Worm (Caenorhabditis elegans) whole organism, L3 larva: ENCODE data around the gene srz-63.
A peak's percentile ranks its signal among the peaks of the same experiment; 100 is the strongest.

Source experiments
- R02D3.7 ChIP-seq: fragments of 150-350 bp; optimal IDR thresholded peaks from 2 replicates; lab custom pipeline; 2014; ENCODE audit warnings: missing biosample characterization, missing genetic modification characterization
- ZK546.5 ChIP-seq: sonication (generic microtip); optimal IDR thresholded peaks from 2 replicates; lab custom pipeline; 2017; ENCODE audit warnings: missing biosample characterization, missing genetic modification characterization
- aly-2 ChIP-seq: fragments of 150-350 bp; optimal IDR thresholded peaks from 2 replicates; lab custom pipeline; 2014; ENCODE audit warnings: missing biosample characterization, missing genetic modification characterization
- ama-1 ChIP-seq: fragments of 150-350 bp; optimal IDR thresholded peaks from 2 replicates; lab custom pipeline; 2018
- ceh-16 ChIP-seq: sonication (generic microtip); optimal IDR thresholded peaks from 2 replicates; lab custom pipeline; 2017; ENCODE audit warnings: missing biosample characterization, missing genetic modification characterization
- ceh-28 ChIP-seq: fragments of 150-350 bp; optimal IDR thresholded peaks from 2 replicates; lab custom pipeline; 2014; ENCODE audit warnings: missing biosample characterization, missing genetic modification reagents, missing genetic modification characterization
- ceh-82 ChIP-seq: fragments of 150-350 bp; optimal IDR thresholded peaks from 2 replicates; lab custom pipeline; 2014; ENCODE audit warnings: missing biosample characterization, missing genetic modification characterization
- ceh-9 ChIP-seq: sonication (generic microtip); optimal IDR thresholded peaks from 2 replicates; lab custom pipeline; 2018; ENCODE audit warnings: missing biosample characterization, missing genetic modification characterization
- daf-12 ChIP-seq: fragments of 150-350 bp; optimal IDR thresholded peaks from 2 replicates; lab custom pipeline; 2014; ENCODE audit warnings: missing biosample characterization, missing genetic modification reagents, missing genetic modification characterization
- egl-27 ChIP-seq: sonication (generic microtip); optimal IDR thresholded peaks from 4 replicates; lab custom pipeline; 2017; ENCODE audit warnings: missing biosample characterization, missing genetic modification reagents, missing genetic modification characterization
- egl-5 ChIP-seq: fragments of 150-350 bp; optimal IDR thresholded peaks from 2 replicates; lab custom pipeline; 2017; ENCODE audit warnings: missing biosample characterization, missing genetic modification reagents, missing genetic modification characterization, inconsistent platforms
- elt-1 ChIP-seq: fragments of 150-350 bp; optimal IDR thresholded peaks from 2 replicates; lab custom pipeline; 2014; ENCODE audit warnings: missing biosample characterization, missing genetic modification characterization
- elt-2 ChIP-seq: sonication (generic microtip); optimal IDR thresholded peaks from 2 replicates; lab custom pipeline; 2016; ENCODE audit warnings: missing genetic modification reagents, mild to moderate bottlenecking, missing genetic modification characterization, missing compliant biosample characterization
- elt-3 ChIP-seq, 3 experiments: fragments of 150-350 bp in 1 of 3; sonication (generic microtip) in 2 of 3; optimal IDR thresholded peaks; 2 replicates in 2 of 3; 4 replicates in 1 of 3; lab custom pipeline; 2014 to 2017; ENCODE audit warnings: missing biosample characterization in 3 of 3, missing genetic modification characterization in 3 of 3
- eor-1 ChIP-seq, 2 experiments: fragments of 150-350 bp; optimal IDR thresholded peaks; 2 replicates each; lab custom pipeline; 2014 to 2018; ENCODE audit warnings: missing biosample characterization in 2 of 2, missing genetic modification characterization in 2 of 2
- fkh-10 ChIP-seq: sonication (generic microtip); optimal IDR thresholded peaks from 2 replicates; lab custom pipeline; 2017; ENCODE audit warnings: missing biosample characterization, missing genetic modification reagents, missing genetic modification characterization
- fkh-2 ChIP-seq: fragments of 150-350 bp; optimal IDR thresholded peaks from 2 replicates; lab custom pipeline; 2014; ENCODE audit warnings: missing biosample characterization, missing genetic modification reagents, missing genetic modification characterization
- fos-1 ChIP-seq: fragments of 150-350 bp; optimal IDR thresholded peaks from 2 replicates; lab custom pipeline; 2014; ENCODE audit warnings: missing biosample characterization, missing genetic modification characterization
- hmg-11 ChIP-seq: sonication (generic microtip); optimal IDR thresholded peaks from 2 replicates; lab custom pipeline; 2016; ENCODE audit warnings: missing genetic modification characterization, missing compliant biosample characterization
- jun-1 ChIP-seq: fragments of 150-350 bp; optimal IDR thresholded peaks from 2 replicates; lab custom pipeline; 2014; ENCODE audit warnings: missing biosample characterization, missing genetic modification reagents, missing genetic modification characterization
- lin-15B ChIP-seq: fragments of 150-350 bp; optimal IDR thresholded peaks from 2 replicates; lab custom pipeline; 2014; ENCODE audit warnings: missing biosample characterization, missing genetic modification characterization
- lin-39 ChIP-seq: fragments of 150-350 bp; optimal IDR thresholded peaks from 2 replicates; lab custom pipeline; 2018; ENCODE audit warnings: missing biosample characterization, missing genetic modification reagents, missing genetic modification characterization
- lsy-12 ChIP-seq: sonication (generic microtip); optimal IDR thresholded peaks from 2 replicates; lab custom pipeline; 2016; ENCODE audit warnings: mild to moderate bottlenecking, missing genetic modification characterization, missing compliant biosample characterization
- mdl-1 ChIP-seq: fragments of 150-350 bp; optimal IDR thresholded peaks from 2 replicates; lab custom pipeline; 2014; ENCODE audit warnings: missing biosample characterization, missing genetic modification characterization
- mml-1 ChIP-seq: fragments of 150-350 bp; sonication (generic microtip); optimal IDR thresholded peaks from 3 replicates; lab custom pipeline; 2014; ENCODE audit warnings: missing biosample characterization, missing genetic modification characterization
- nfya-1 ChIP-seq: sonication (generic microtip); optimal IDR thresholded peaks from 2 replicates; lab custom pipeline; 2017; ENCODE audit warnings: missing genetic modification characterization, mild to moderate bottlenecking, missing compliant biosample characterization, antibody characterized with exemption, moderate library complexity; ENCODE audit not compliant: insufficient read depth
- nhr-11 ChIP-seq: fragments of 150-350 bp; optimal IDR thresholded peaks from 2 replicates; lab custom pipeline; 2014; ENCODE audit warnings: missing biosample characterization, missing genetic modification characterization
- nhr-12 ChIP-seq: fragments of 150-350 bp; optimal IDR thresholded peaks from 2 replicates; lab custom pipeline; 2014; ENCODE audit warnings: missing biosample characterization, missing genetic modification characterization
- nhr-23 ChIP-seq: fragments of 150-350 bp; optimal IDR thresholded peaks from 2 replicates; lab custom pipeline; 2014; ENCODE audit warnings: missing biosample characterization, missing genetic modification reagents, missing genetic modification characterization
- nhr-237 ChIP-seq: fragments of 150-350 bp; optimal IDR thresholded peaks from 2 replicates; lab custom pipeline; 2014; ENCODE audit warnings: missing biosample characterization, missing genetic modification characterization
- nhr-25 ChIP-seq: sonication (generic microtip); optimal IDR thresholded peaks from 2 replicates; lab custom pipeline; 2017; ENCODE audit warnings: missing biosample characterization, missing genetic modification characterization
- nhr-28 ChIP-seq: fragments of 150-350 bp; optimal IDR thresholded peaks from 2 replicates; lab custom pipeline; 2014; ENCODE audit warnings: missing biosample characterization, missing genetic modification characterization
- nhr-43 ChIP-seq: sonication (generic microtip); optimal IDR thresholded peaks from 2 replicates; lab custom pipeline; 2016; ENCODE audit warnings: mild to moderate bottlenecking, missing genetic modification characterization, missing compliant biosample characterization; ENCODE audit not compliant: poor library complexity, severe bottlenecking
- nhr-67 ChIP-seq: fragments of 150-350 bp; optimal IDR thresholded peaks from 2 replicates; lab custom pipeline; 2014; ENCODE audit warnings: missing biosample characterization, missing genetic modification characterization
- nhr-76 ChIP-seq: fragments of 150-350 bp; sonication (generic microtip); optimal IDR thresholded peaks from 5 replicates; lab custom pipeline; 2014; ENCODE audit warnings: missing biosample characterization, missing genetic modification characterization
- nhr-77 ChIP-seq: fragments of 150-350 bp; optimal IDR thresholded peaks from 2 replicates; lab custom pipeline; 2014; ENCODE audit warnings: missing biosample characterization, missing genetic modification characterization
- pha-4 ChIP-seq: fragments of 150-350 bp; optimal IDR thresholded peaks from 2 replicates; lab custom pipeline; 2014; ENCODE audit warnings: missing biosample characterization, missing genetic modification reagents, missing genetic modification characterization
- pqm-1 ChIP-seq: fragments of 150-350 bp; optimal IDR thresholded peaks from 2 replicates; lab custom pipeline; 2017; ENCODE audit warnings: missing biosample characterization, missing genetic modification characterization, inconsistent platforms
- sea-2 ChIP-seq: fragments of 150-350 bp; sonication (generic microtip); optimal IDR thresholded peaks from 4 replicates; lab custom pipeline; 2014; ENCODE audit warnings: missing biosample characterization, missing genetic modification reagents, missing genetic modification characterization
- skn-1 ChIP-seq: fragments of 150-350 bp; optimal IDR thresholded peaks from 2 replicates; lab custom pipeline; 2014; ENCODE audit warnings: missing biosample characterization, missing genetic modification characterization
- snpc-4 ChIP-seq: fragments of 150-350 bp; optimal IDR thresholded peaks from 2 replicates; lab custom pipeline; 2014; ENCODE audit warnings: missing biosample characterization, missing genetic modification characterization
- tbx-2 ChIP-seq: sonication (generic microtip); optimal IDR thresholded peaks from 2 replicates; lab custom pipeline; 2016; ENCODE audit warnings: mild to moderate bottlenecking, missing genetic modification characterization, missing compliant biosample characterization
- unc-39 ChIP-seq: sonication (generic microtip); optimal IDR thresholded peaks from 4 replicates; lab custom pipeline; 2017; ENCODE audit warnings: missing biosample characterization, missing genetic modification characterization
- unc-62 ChIP-seq: fragments of 150-350 bp; sonication (generic microtip); optimal IDR thresholded peaks from 4 replicates; lab custom pipeline; 2014; ENCODE audit warnings: missing biosample characterization, missing genetic modification reagents, missing genetic modification characterization
- zag-1 ChIP-seq: fragments of 150-350 bp; optimal IDR thresholded peaks from 2 replicates; lab custom pipeline; 2014; ENCODE audit warnings: missing biosample characterization, missing genetic modification characterization
- ztf-11 ChIP-seq: fragments of 150-350 bp; optimal IDR thresholded peaks from 2 replicates; lab custom pipeline; 2014; ENCODE audit warnings: missing biosample characterization, missing genetic modification characterization
- ztf-4 ChIP-seq: fragments of 150-350 bp; optimal IDR thresholded peaks from 2 replicates; lab custom pipeline; 2014; ENCODE audit warnings: missing biosample characterization, missing genetic modification characterization

srz-63 gene

ce11 chrII:1244420-1244959 is 34.0 kb upstream of the srz-63 start:
- TF ChIP-seq eor-1 (tag; optimal IDR thresholded peaks at IDR 0.05; lab: Kevin White, UChicago) (no peak), ztf-4 (tag; lab: Kevin White, UChicago) (no peak), ama-1 (lab: Kevin White, UChicago) (peak; percentile 55), lsy-12 (peak; percentile 77), nhr-23 (tag; lab: Kevin White, UChicago) (peak; percentile 32), fkh-10 (GFP tag; lab: Kevin White, UChicago) (no peak), nhr-12 (tag; lab: Kevin White, UChicago) (no peak), nhr-25 (tag; lab: Kevin White, UChicago) (peak; percentile 54), nhr-43 (tag; lab: Kevin White, UChicago) (peak; percentile 42), nhr-237 (no peak), egl-27 (tag; lab: Kevin White, UChicago) (no peak), unc-62 (GFP tag; lab: Kevin White, UChicago) (no peak), unc-39 (tag; lab: Kevin White, UChicago) (no peak)

ce11 chrII:1245783-1246182 is 32.7 kb upstream of the srz-63 start:
- TF ChIP-seq pha-4 (peak; percentile 61), elt-1 (no peak)

- no peak for TF ChIP-seq aly-2 (tag; lab: Kevin White, UChicago)
- TF ChIP-seq lin-15B = peak; percentile 60
- TF ChIP-seq nhr-43 (tag; lab: Kevin White, UChicago) = peak; percentile 94
- TF ChIP-seq nhr-77 = peak; percentile 44
- TF ChIP-seq ceh-28 = peak; percentile 87
- peak; percentile 2 for TF ChIP-seq ZK546.5 (tag; lab: Kevin White, UChicago)
- TF ChIP-seq egl-27 (tag; lab: Kevin White, UChicago) = no peak
- no peak for TF ChIP-seq ztf-11
- no peak for TF ChIP-seq nhr-237
- TF ChIP-seq pha-4 = peak; percentile 82
- no peak for TF ChIP-seq ceh-16 (tag; lab: Kevin White, UChicago)
- TF ChIP-seq eor-1 (tag; optimal IDR thresholded peaks at IDR 0.05; lab: Kevin White, UChicago) = no peak
- TF ChIP-seq elt-1 = peak; percentile 78
- no peak for TF ChIP-seq mml-1
- TF ChIP-seq jun-1 (tag; lab: Kevin White, UChicago) = peak; percentile 88
- peak; percentile 91 for TF ChIP-seq nfya-1
- TF ChIP-seq tbx-2 (tag; lab: Kevin White, UChicago) = peak; percentile 85
- TF ChIP-seq lsy-12 = peak; percentile 97
- TF ChIP-seq ztf-4 (tag; lab: Kevin White, UChicago) = no peak
- peak; percentile 2 for TF ChIP-seq zag-1 (tag; lab: Kevin White, UChicago)
- TF ChIP-seq nhr-11 = no peak
- no peak for TF ChIP-seq egl-5 (tag; lab: Kevin White, UChicago)
- TF ChIP-seq mdl-1 = peak; percentile 83
- TF ChIP-seq fos-1 (tag; lab: Kevin White, UChicago) = peak; percentile 5
- no peak for TF ChIP-seq nhr-76
- TF ChIP-seq ceh-9 (tag; lab: Kevin White, UChicago) = no peak
- no peak for TF ChIP-seq ama-1 (lab: Kevin White, UChicago)
- TF ChIP-seq elt-2 = peak; percentile 74
- TF ChIP-seq fkh-2 (tag; lab: Kevin White, UChicago) = no peak
- peak; percentile 76 for TF ChIP-seq unc-62 (GFP tag; lab: Kevin White, UChicago)
- peak; percentile 96 for TF ChIP-seq hmg-11
- TF ChIP-seq nhr-12 (tag; lab: Kevin White, UChicago) = no peak
- TF ChIP-seq R02D3.7 = peak; percentile 77
- peak; percentile 64 for TF ChIP-seq skn-1 (tag; lab: Kevin White, UChicago)
- TF ChIP-seq nhr-67 (tag; lab: Kevin White, UChicago) = no peak
- no peak for TF ChIP-seq nhr-28 (tag; lab: Kevin White, UChicago)
- no peak for TF ChIP-seq unc-39 (tag; lab: Kevin White, UChicago)
- TF ChIP-seq lin-39 (tag; lab: Kevin White, UChicago) = peak; percentile 89
- TF ChIP-seq fkh-10 (GFP tag; lab: Kevin White, UChicago) = no peak
- TF ChIP-seq nhr-23 (tag; lab: Kevin White, UChicago) = peak; percentile 96
- no peak for TF ChIP-seq daf-12 (tag; lab: Kevin White, UChicago)
- peak in 1 of 3 experiments; percentile 54 for TF ChIP-seq elt-3 (tag; optimal IDR thresholded peaks at IDR 0.05; lab: Kevin White, UChicago)
- TF ChIP-seq snpc-4 (tag; lab: Kevin White, UChicago) = no peak
- peak; percentile 69 for TF ChIP-seq ceh-82 (tag; lab: Kevin White, UChicago)
- TF ChIP-seq sea-2 (GFP tag; lab: Kevin White, UChicago) = peak; percentile 97
- TF ChIP-seq pqm-1 (tag; lab: Kevin White, UChicago) = peak; percentile 19
- TF ChIP-seq nhr-25 (tag; lab: Kevin White, UChicago) = peak; percentile 96
Observed at ce11 chrII:1246855-1247259, 31.6 kb upstream of the srz-63 start.
